Worm (Caenorhabditis elegans): Measurements from ENCODE around the gene ykt-6.

ykt-6 gene

DNA sequence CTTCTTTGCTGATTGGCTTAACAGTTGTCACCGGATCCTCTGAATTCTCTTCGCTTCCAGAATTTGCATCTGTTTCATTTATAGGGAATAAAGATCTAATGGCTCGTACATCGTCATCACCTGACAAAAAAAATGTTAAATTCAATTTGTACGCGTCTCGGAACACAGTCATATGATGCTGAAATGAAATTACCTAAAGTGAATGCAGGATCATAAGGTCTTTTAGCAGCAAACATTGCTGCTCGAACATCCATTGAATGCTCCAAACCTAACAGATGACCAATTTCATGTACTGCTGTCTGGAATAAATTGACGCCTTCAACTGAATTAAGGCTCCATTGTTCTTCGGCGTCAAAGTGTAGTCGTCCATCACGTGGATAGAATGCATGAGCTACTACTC, 41.0 kb downstream of the ykt-6 start:
- TF ChIP-seq hlh-8 (tag; optimal IDR thresholded peaks at IDR 0.05): no peak
- no peak for TF ChIP-seq ets-4 (tag; optimal IDR thresholded peaks at IDR 0.05)
- TF ChIP-seq ceh-48 (tag; optimal IDR thresholded peaks at IDR 0.05): no peak
- no peak for TF ChIP-seq unc-55 (GFP tag; optimal IDR thresholded peaks at IDR 0.05)
- no peak for TF ChIP-seq ceh-45 (GFP tag; IDR thresholded peaks at IDR 0.05)

DNA sequence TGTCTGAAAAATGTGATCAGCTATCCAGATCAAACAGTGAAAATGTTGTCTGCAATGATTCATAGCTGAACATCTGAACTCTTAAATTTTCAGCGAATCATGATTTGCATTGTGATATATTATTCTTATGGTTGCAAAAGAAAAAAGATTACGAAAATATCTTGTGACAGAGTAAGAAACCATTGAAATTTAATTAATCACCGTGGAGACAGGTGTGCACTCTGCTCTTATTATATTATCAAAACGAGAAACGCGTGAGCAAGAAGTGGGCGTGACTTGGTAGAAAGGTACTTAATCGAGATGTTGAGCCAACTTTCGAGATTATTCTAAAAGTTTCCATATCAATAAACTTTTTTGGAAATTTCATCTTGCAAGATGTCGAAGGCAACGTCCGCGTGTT, 44.4 kb downstream of the ykt-6 start, which contains the start of gene osm-10:
osm-10 (plus strand) TSS at position 293 of the 400 bp plus-strand sequence.
- TF ChIP-seq elt-4 (tag; optimal IDR thresholded peaks at IDR 0.05) (no peak), K02D7.2 (tag; optimal IDR thresholded peaks at IDR 0.05) (no peak), pha-2 (tag; optimal IDR thresholded peaks at IDR 0.05) (no peak), pax-1 (tag; optimal IDR thresholded peaks at IDR 0.05) (no peak), gmeb-2 (tag; optimal IDR thresholded peaks at IDR 0.05) (no peak), tbx-2 (tag; optimal IDR thresholded peaks at IDR 0.05) (no peak)

DNA sequence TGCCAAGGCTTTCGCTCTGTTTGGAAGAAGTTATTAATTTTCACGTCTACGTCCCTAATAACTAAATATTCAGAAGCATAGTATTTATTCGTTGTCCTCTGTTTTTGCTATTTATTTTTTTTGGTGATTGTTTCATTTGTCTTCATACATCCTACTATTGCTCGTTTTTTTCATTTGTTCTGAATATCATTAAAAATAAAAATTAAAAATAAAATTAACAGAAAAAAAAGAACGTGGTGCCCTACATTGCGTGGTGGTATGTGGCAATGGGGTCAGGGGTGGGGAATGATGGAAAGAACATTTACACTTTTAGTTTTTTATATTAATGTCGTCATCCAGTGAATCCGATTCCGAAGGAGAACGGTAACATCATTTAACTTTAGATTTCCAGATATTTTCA, 46.3 kb downstream of the ykt-6 start, which contains the start of gene ztf-31:
ztf-31 (plus strand) TSS at position 301 of the 400 bp plus-strand sequence.
- TF ChIP-seq unc-42 (tag; optimal IDR thresholded peaks at IDR 0.05) (no peak), odd-2 (tag; optimal IDR thresholded peaks at IDR 0.05) (no peak), ceh-48 (tag; optimal IDR thresholded peaks at IDR 0.05) (no peak), fkh-6 (tag; optimal IDR thresholded peaks at IDR 0.05) (no peak), C38D4.7 (GFP tag; optimal IDR thresholded peaks at IDR 0.05) (no peak), nhr-11 (tag; optimal IDR thresholded peaks at IDR 0.05) (no peak), ceh-2 (tag; optimal IDR thresholded peaks at IDR 0.05) (no peak), ztf-16 (tag; optimal IDR thresholded peaks at IDR 0.05) (no peak), K09A11.1 (tag; optimal IDR thresholded peaks at IDR 0.05; ENCODE audit: insufficient read depth) (no peak)

DNA sequence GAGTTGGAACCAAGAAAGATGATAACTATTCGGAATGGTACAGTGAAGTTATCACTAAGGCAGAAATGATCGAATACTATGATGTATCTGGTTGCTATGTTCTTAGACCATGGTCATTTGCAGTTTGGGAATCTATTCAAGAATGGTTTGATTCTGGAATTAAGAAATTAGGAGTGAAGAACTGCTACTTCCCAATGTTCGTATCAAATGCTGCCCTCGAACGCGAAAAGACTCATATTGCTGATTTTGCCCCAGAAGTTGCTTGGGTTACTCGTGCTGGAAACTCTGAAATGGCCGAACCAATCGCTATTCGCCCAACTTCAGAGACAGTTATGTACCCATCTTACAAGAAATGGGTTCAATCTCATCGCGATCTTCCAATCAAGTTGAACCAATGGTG, 48.0 kb downstream of the ykt-6 start:
- TF ChIP-seq ceh-2 (tag; optimal IDR thresholded peaks at IDR 0.05) (no peak), hlh-15 (tag; optimal IDR thresholded peaks at IDR 0.05) (no peak), ref-2 (tag; optimal IDR thresholded peaks at IDR 0.05) (no peak), ceh-19 (GFP tag; optimal IDR thresholded peaks at IDR 0.05) (no peak)

DNA sequence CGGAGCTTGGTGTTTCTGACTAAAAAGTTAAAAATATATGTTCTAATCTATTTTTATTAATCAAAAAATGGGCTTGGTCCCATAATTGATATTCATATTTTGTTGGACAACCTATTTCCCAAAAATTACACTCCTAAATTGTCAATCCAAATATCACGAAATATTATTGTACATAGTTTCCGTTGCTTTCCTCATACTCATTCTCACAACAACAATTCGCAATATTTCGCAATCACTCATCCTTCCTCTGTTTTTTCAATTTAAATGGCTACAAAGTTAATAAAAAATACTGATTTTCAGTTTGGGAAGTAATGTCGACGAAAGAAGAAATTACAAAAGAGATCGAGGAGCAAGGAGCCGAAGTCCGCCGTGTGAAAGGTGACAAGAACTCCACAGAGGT, 48.7 kb downstream of the ykt-6 start, which contains the start of gene pars-1:
pars-1 (plus strand) TSS at position 301 of the 400 bp plus-strand sequence.
- no peak for TF ChIP-seq zip-5 (tag; optimal IDR thresholded peaks at IDR 0.05)
- TF ChIP-seq elt-2 (tag; optimal IDR thresholded peaks at IDR 0.05): no peak
- TF ChIP-seq odd-2 (tag; optimal IDR thresholded peaks at IDR 0.05): no peak
- TF ChIP-seq nhr-232 (tag; optimal IDR thresholded peaks at IDR 0.05): no peak
- TF ChIP-seq unc-42 (tag; optimal IDR thresholded peaks at IDR 0.05): no peak
- no peak for TF ChIP-seq nfya-1 (tag; optimal IDR thresholded peaks at IDR 0.05)
- TF ChIP-seq ttx-3 (tag; optimal IDR thresholded peaks at IDR 0.05): no peak
- TF ChIP-seq ceh-6 (GFP tag; optimal IDR thresholded peaks at IDR 0.05): no peak
